Fruit fly (Drosophila melanogaster) whole organism: Measurements from ENCODE around the gene Ilp8.

Source experiments
- CG8478 ChIP-seq: fragments of >200 bp; optimal IDR thresholded peaks from 2 replicates; lab custom pipeline; 2018; ENCODE audit warnings: inconsistent platforms
- Dll ChIP-seq: fragments of >200 bp; optimal IDR thresholded peaks from 2 replicates; lab custom pipeline; 2017
- pan ChIP-seq: fragments of >200 bp; optimal IDR thresholded peaks from 2 replicates; lab custom pipeline; 2017
- psq ChIP-seq: fragments of >200 bp; optimal IDR thresholded peaks from 2 replicates; lab custom pipeline; 2017
- usp ChIP-seq: fragments of >200 bp; optimal IDR thresholded peaks from 2 replicates; lab custom pipeline; 2017; ENCODE audit warnings: missing biosample characterization, missing genetic modification characterization, mixed read lengths

- TF ChIP-seq usp (GFP tag; lab: Kevin White, UChicago) (no peak), Dll (lab: Kevin White, UChicago) (no peak), CG8478 (no peak), pan (no peak), psq (lab: Kevin White, UChicago) (no peak)
These were observed 16.0 kb downstream of the Ilp8 start, which contains the start of the genes CG6664 and CG7728 for dm6 chr3L:17015663-17016575.
